Worm (Caenorhabditis elegans) whole organism, L3 larva: ENCODE data around the gene col-148.
A peak's percentile ranks its signal among the peaks of the same experiment; 100 is the strongest.

Experiments used
- ZK546.5 ChIP-seq: sonication (generic microtip); optimal IDR thresholded peaks from 2 replicates; lab custom pipeline; 2017; ENCODE audit warnings: missing biosample characterization, missing genetic modification characterization
- ama-1 ChIP-seq: fragments of 150-350 bp; optimal IDR thresholded peaks from 2 replicates; lab custom pipeline; 2018
- ceh-28 ChIP-seq: fragments of 150-350 bp; optimal IDR thresholded peaks from 2 replicates; lab custom pipeline; 2014; ENCODE audit warnings: missing biosample characterization, missing genetic modification reagents, missing genetic modification characterization
- ceh-82 ChIP-seq: fragments of 150-350 bp; optimal IDR thresholded peaks from 2 replicates; lab custom pipeline; 2014; ENCODE audit warnings: missing biosample characterization, missing genetic modification characterization
- ceh-9 ChIP-seq: sonication (generic microtip); optimal IDR thresholded peaks from 2 replicates; lab custom pipeline; 2018; ENCODE audit warnings: missing biosample characterization, missing genetic modification characterization
- daf-12 ChIP-seq: fragments of 150-350 bp; optimal IDR thresholded peaks from 2 replicates; lab custom pipeline; 2014; ENCODE audit warnings: missing biosample characterization, missing genetic modification reagents, missing genetic modification characterization
- egl-27 ChIP-seq: sonication (generic microtip); optimal IDR thresholded peaks from 4 replicates; lab custom pipeline; 2017; ENCODE audit warnings: missing biosample characterization, missing genetic modification reagents, missing genetic modification characterization
- egl-5 ChIP-seq: fragments of 150-350 bp; optimal IDR thresholded peaks from 2 replicates; lab custom pipeline; 2017; ENCODE audit warnings: missing biosample characterization, missing genetic modification reagents, missing genetic modification characterization, inconsistent platforms
- elt-1 ChIP-seq: fragments of 150-350 bp; optimal IDR thresholded peaks from 2 replicates; lab custom pipeline; 2014; ENCODE audit warnings: missing biosample characterization, missing genetic modification characterization
- elt-2 ChIP-seq: sonication (generic microtip); optimal IDR thresholded peaks from 2 replicates; lab custom pipeline; 2016; ENCODE audit warnings: missing genetic modification reagents, mild to moderate bottlenecking, missing genetic modification characterization, missing compliant biosample characterization
- elt-3 ChIP-seq, 3 experiments: fragments of 150-350 bp in 1 of 3; sonication (generic microtip) in 2 of 3; optimal IDR thresholded peaks; 2 replicates in 2 of 3; 4 replicates in 1 of 3; lab custom pipeline; 2014 to 2017; ENCODE audit warnings: missing biosample characterization in 3 of 3, missing genetic modification characterization in 3 of 3
- eor-1 ChIP-seq, 2 experiments: fragments of 150-350 bp; optimal IDR thresholded peaks; 2 replicates each; lab custom pipeline; 2014 to 2018; ENCODE audit warnings: missing biosample characterization in 2 of 2, missing genetic modification characterization in 2 of 2
- fkh-10 ChIP-seq: sonication (generic microtip); optimal IDR thresholded peaks from 2 replicates; lab custom pipeline; 2017; ENCODE audit warnings: missing biosample characterization, missing genetic modification reagents, missing genetic modification characterization
- fkh-2 ChIP-seq: fragments of 150-350 bp; optimal IDR thresholded peaks from 2 replicates; lab custom pipeline; 2014; ENCODE audit warnings: missing biosample characterization, missing genetic modification reagents, missing genetic modification characterization
- fos-1 ChIP-seq: fragments of 150-350 bp; optimal IDR thresholded peaks from 2 replicates; lab custom pipeline; 2014; ENCODE audit warnings: missing biosample characterization, missing genetic modification characterization
- jun-1 ChIP-seq: fragments of 150-350 bp; optimal IDR thresholded peaks from 2 replicates; lab custom pipeline; 2014; ENCODE audit warnings: missing biosample characterization, missing genetic modification reagents, missing genetic modification characterization
- lin-39 ChIP-seq: fragments of 150-350 bp; optimal IDR thresholded peaks from 2 replicates; lab custom pipeline; 2018; ENCODE audit warnings: missing biosample characterization, missing genetic modification reagents, missing genetic modification characterization
- mml-1 ChIP-seq: fragments of 150-350 bp; sonication (generic microtip); optimal IDR thresholded peaks from 3 replicates; lab custom pipeline; 2014; ENCODE audit warnings: missing biosample characterization, missing genetic modification characterization
- nfya-1 ChIP-seq: sonication (generic microtip); optimal IDR thresholded peaks from 2 replicates; lab custom pipeline; 2017; ENCODE audit warnings: missing genetic modification characterization, mild to moderate bottlenecking, missing compliant biosample characterization, antibody characterized with exemption, moderate library complexity; ENCODE audit not compliant: insufficient read depth
- nhr-12 ChIP-seq: fragments of 150-350 bp; optimal IDR thresholded peaks from 2 replicates; lab custom pipeline; 2014; ENCODE audit warnings: missing biosample characterization, missing genetic modification characterization
- nhr-23 ChIP-seq: fragments of 150-350 bp; optimal IDR thresholded peaks from 2 replicates; lab custom pipeline; 2014; ENCODE audit warnings: missing biosample characterization, missing genetic modification reagents, missing genetic modification characterization
- nhr-237 ChIP-seq: fragments of 150-350 bp; optimal IDR thresholded peaks from 2 replicates; lab custom pipeline; 2014; ENCODE audit warnings: missing biosample characterization, missing genetic modification characterization
- nhr-28 ChIP-seq: fragments of 150-350 bp; optimal IDR thresholded peaks from 2 replicates; lab custom pipeline; 2014; ENCODE audit warnings: missing biosample characterization, missing genetic modification characterization
- nhr-43 ChIP-seq: sonication (generic microtip); optimal IDR thresholded peaks from 2 replicates; lab custom pipeline; 2016; ENCODE audit warnings: mild to moderate bottlenecking, missing genetic modification characterization, missing compliant biosample characterization; ENCODE audit not compliant: poor library complexity, severe bottlenecking
- nhr-67 ChIP-seq: fragments of 150-350 bp; optimal IDR thresholded peaks from 2 replicates; lab custom pipeline; 2014; ENCODE audit warnings: missing biosample characterization, missing genetic modification characterization
- nhr-76 ChIP-seq: fragments of 150-350 bp; sonication (generic microtip); optimal IDR thresholded peaks from 5 replicates; lab custom pipeline; 2014; ENCODE audit warnings: missing biosample characterization, missing genetic modification characterization
- pha-4 ChIP-seq: fragments of 150-350 bp; optimal IDR thresholded peaks from 2 replicates; lab custom pipeline; 2014; ENCODE audit warnings: missing biosample characterization, missing genetic modification reagents, missing genetic modification characterization
- pqm-1 ChIP-seq: fragments of 150-350 bp; optimal IDR thresholded peaks from 2 replicates; lab custom pipeline; 2017; ENCODE audit warnings: missing biosample characterization, missing genetic modification characterization, inconsistent platforms
- skn-1 ChIP-seq: fragments of 150-350 bp; optimal IDR thresholded peaks from 2 replicates; lab custom pipeline; 2014; ENCODE audit warnings: missing biosample characterization, missing genetic modification characterization
- snpc-4 ChIP-seq: fragments of 150-350 bp; optimal IDR thresholded peaks from 2 replicates; lab custom pipeline; 2014; ENCODE audit warnings: missing biosample characterization, missing genetic modification characterization
- tbx-2 ChIP-seq: sonication (generic microtip); optimal IDR thresholded peaks from 2 replicates; lab custom pipeline; 2016; ENCODE audit warnings: mild to moderate bottlenecking, missing genetic modification characterization, missing compliant biosample characterization
- unc-39 ChIP-seq: sonication (generic microtip); optimal IDR thresholded peaks from 4 replicates; lab custom pipeline; 2017; ENCODE audit warnings: missing biosample characterization, missing genetic modification characterization
- unc-62 ChIP-seq: fragments of 150-350 bp; sonication (generic microtip); optimal IDR thresholded peaks from 4 replicates; lab custom pipeline; 2014; ENCODE audit warnings: missing biosample characterization, missing genetic modification reagents, missing genetic modification characterization
- ztf-11 ChIP-seq: fragments of 150-350 bp; optimal IDR thresholded peaks from 2 replicates; lab custom pipeline; 2014; ENCODE audit warnings: missing biosample characterization, missing genetic modification characterization
- ztf-4 ChIP-seq: fragments of 150-350 bp; optimal IDR thresholded peaks from 2 replicates; lab custom pipeline; 2014; ENCODE audit warnings: missing biosample characterization, missing genetic modification characterization

The col-148 gene

ce11 chrV:10241121-10241803, at the start of gene col-148, which contains the start of gene C12D8.21:
col-148 (plus strand) TSS chrV:10241753.
C12D8.21 (minus strand) TSS chrV:10241188.
- TF ChIP-seq lin-39 (tag; lab: Kevin White, UChicago), result no peak
- TF ChIP-seq tbx-2, result no peak
- no peak for TF ChIP-seq ceh-82 (tag; lab: Kevin White, UChicago)
- no peak for TF ChIP-seq fos-1 (tag; lab: Kevin White, UChicago)

ce11 chrV:10198386-10198785, 43.2 kb upstream of the col-148 start, which contains the start of gene ZK856.6:
ZK856.6 (plus strand) TSS chrV:10198686.
- no peak for TF ChIP-seq ama-1
- no peak for TF ChIP-seq nhr-76 (tag; lab: Kevin White, UChicago)
- no peak for TF ChIP-seq unc-62 (GFP tag; lab: Kevin White, UChicago)
- no peak for TF ChIP-seq elt-1 (tag; lab: Kevin White, UChicago)
- TF ChIP-seq fkh-10, result no peak
- TF ChIP-seq egl-5 (tag; lab: Kevin White, UChicago), result no peak
- TF ChIP-seq nhr-28 (tag; lab: Kevin White, UChicago), result no peak
- no peak for TF ChIP-seq egl-27 (tag; lab: Kevin White, UChicago)
- no peak for TF ChIP-seq eor-1 (tag; optimal IDR thresholded peaks at IDR 0.05; lab: Kevin White, UChicago)
- TF ChIP-seq snpc-4 (tag; lab: Kevin White, UChicago), result no peak
- TF ChIP-seq nhr-67 (tag; lab: Kevin White, UChicago), result no peak
- no peak for TF ChIP-seq mml-1 (tag; lab: Kevin White, UChicago)
- no peak for TF ChIP-seq ceh-9 (tag; lab: Kevin White, UChicago)
- TF ChIP-seq ceh-28 (tag; lab: Kevin White, UChicago), result no peak

DNA sequence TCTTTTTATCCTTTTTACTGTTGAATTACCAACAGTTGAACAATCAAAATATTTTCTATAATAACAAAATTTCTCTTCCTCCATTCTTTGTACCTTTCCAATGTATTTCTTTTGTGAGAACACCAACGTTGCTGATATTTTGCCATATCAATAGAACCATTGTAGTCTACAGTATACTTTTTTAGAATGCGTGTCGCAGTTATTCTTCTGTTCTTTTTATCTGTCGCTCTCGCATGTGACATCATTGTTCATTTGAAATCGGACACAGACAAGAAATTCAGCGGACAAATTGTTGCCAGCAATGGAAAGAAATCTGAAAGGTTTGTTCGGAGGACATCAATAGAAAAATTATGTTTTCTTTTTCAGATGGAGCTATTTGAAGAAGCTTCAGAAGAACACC, 39.6 kb upstream of the col-148 start, which contains the start of gene ZK856.7:
TSS of gene ZK856.7 (plus strand) at position 186 of the 400 bp plus-strand sequence.
- TF ChIP-seq nhr-23 (tag; lab: Kevin White, UChicago), result peak; percentile 25
- no peak for TF ChIP-seq elt-2 (tag; lab: Kevin White, UChicago)

ce11 chrV:10202340-10202739, 39.2 kb upstream of the col-148 start:
- TF ChIP-seq pha-4 (tag; lab: Kevin White, UChicago), result no peak
- peak; percentile 4 for TF ChIP-seq elt-2 (tag; lab: Kevin White, UChicago)
- TF ChIP-seq nhr-12, result no peak
- peak; percentile 18 for TF ChIP-seq ama-1
- TF ChIP-seq daf-12 (tag; lab: Kevin White, UChicago), result no peak
- no peak for TF ChIP-seq ztf-4 (tag; lab: Kevin White, UChicago)
- no peak for TF ChIP-seq eor-1 (tag; optimal IDR thresholded peaks at IDR 0.05; lab: Kevin White, UChicago)
- TF ChIP-seq ceh-82 (tag; lab: Kevin White, UChicago), result no peak

DNA sequence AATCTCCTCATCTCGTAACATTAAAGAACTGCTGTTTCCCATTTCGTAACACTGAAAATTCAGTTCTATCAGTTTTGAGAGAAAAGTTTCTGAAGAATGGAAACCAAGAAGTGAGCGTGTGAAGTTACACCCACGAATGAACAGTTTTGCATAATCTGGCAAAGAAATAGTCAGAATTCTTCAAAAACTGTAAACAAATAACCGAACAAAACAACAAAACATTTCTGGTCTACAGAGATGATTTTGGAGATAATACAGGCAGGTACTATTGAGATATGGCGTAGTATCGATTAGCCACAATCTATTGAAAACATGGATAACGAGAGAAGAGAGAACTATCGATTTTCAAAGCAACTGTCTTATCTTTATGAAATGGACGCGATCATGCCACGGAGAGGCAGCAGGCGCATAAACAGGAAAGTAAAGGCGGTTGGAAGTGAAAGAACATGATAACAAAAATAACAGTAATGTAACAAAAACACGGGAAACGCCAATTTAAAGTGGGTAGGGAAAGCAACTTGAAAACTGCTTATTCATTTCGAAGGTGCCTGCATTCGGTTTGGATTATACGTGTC, 38.0 kb upstream of the col-148 start, which contains the start of gene chpf-1:
TSS of gene chpf-1 (minus strand) at position 51 of the 575 bp plus-strand sequence.
- TF ChIP-seq eor-1 (tag; optimal IDR thresholded peaks at IDR 0.05; lab: Kevin White, UChicago), result no peak
- TF ChIP-seq mml-1 (tag; lab: Kevin White, UChicago), result no peak
- no peak for TF ChIP-seq jun-1 (tag; lab: Kevin White, UChicago)
- peak; percentile 41 for TF ChIP-seq snpc-4 (tag; lab: Kevin White, UChicago)
- TF ChIP-seq elt-2 (tag; lab: Kevin White, UChicago), result peak; percentile 77
- peak; percentile 86 for TF ChIP-seq ceh-28 (tag; lab: Kevin White, UChicago)
- no peak for TF ChIP-seq egl-27 (tag; lab: Kevin White, UChicago)
- TF ChIP-seq unc-62 (GFP tag; lab: Kevin White, UChicago), result no peak
- no peak for TF ChIP-seq nhr-237 (tag; lab: Kevin White, UChicago)
- no peak for TF ChIP-seq nhr-28 (tag; lab: Kevin White, UChicago)
- no peak for TF ChIP-seq elt-1 (tag; lab: Kevin White, UChicago)
- peak in 1 of 3 experiments; percentile 14 for TF ChIP-seq elt-3 (tag; optimal IDR thresholded peaks at IDR 0.05; lab: Kevin White, UChicago)
- no peak for TF ChIP-seq ZK546.5 (tag; lab: Kevin White, UChicago)
- TF ChIP-seq nhr-23 (tag; lab: Kevin White, UChicago), result peak; percentile 42
- TF ChIP-seq tbx-2, result no peak
- peak; percentile 34 for TF ChIP-seq nhr-43 (tag; lab: Kevin White, UChicago)
- TF ChIP-seq pha-4 (tag; lab: Kevin White, UChicago), result no peak
- no peak for TF ChIP-seq ceh-9 (tag; lab: Kevin White, UChicago)
- TF ChIP-seq nfya-1 (tag; lab: Kevin White, UChicago), result no peak
- no peak for TF ChIP-seq unc-39 (tag; lab: Kevin White, UChicago)
- TF ChIP-seq ztf-11 (tag; lab: Kevin White, UChicago), result no peak
- no peak for TF ChIP-seq skn-1
- peak; percentile 91 for TF ChIP-seq pqm-1
- TF ChIP-seq fkh-2 (tag; lab: Kevin White, UChicago), result no peak
